Fruit fly (Drosophila melanogaster) whole organism, prepupa: ENCODE measurements around the gene CG34125.

ENCODE experiments used
- CG10669 ChIP-seq: fragments of 200-800 bp; sonication (Bioruptor generic); optimal IDR thresholded peaks from 3 replicates; lab custom pipeline; 2018; ENCODE audit warnings: missing biosample characterization, mild to moderate bottlenecking, missing genetic modification characterization, moderate library complexity
- CG11294 ChIP-seq: fragments of 200-800 bp; sonication (Bioruptor generic); IDR thresholded peaks from 2 replicates; pipeline ENCODE4 v1.3.6; 2022; ENCODE audit warnings: missing biosample characterization, missing genetic modification characterization
- CG11762 ChIP-seq: fragments of 200-800 bp; sonication (Bioruptor generic); optimal IDR thresholded peaks from 3 replicates; lab custom pipeline; 2016; ENCODE audit warnings: missing biosample characterization, missing genetic modification characterization; ENCODE audit not compliant: insufficient read depth
- CG11902 ChIP-seq: fragments of 200-800 bp; sonication (Bioruptor generic); optimal IDR thresholded peaks from 3 replicates; lab custom pipeline; 2016; ENCODE audit warnings: missing biosample characterization, missing genetic modification characterization
- CG15336 ChIP-seq: fragments of 200-800 bp; sonication (Bioruptor generic); IDR thresholded peaks from 2 replicates; pipeline ENCODE4 v1.3.6; 2022; ENCODE audit warnings: missing biosample characterization, missing genetic modification characterization
- CG1621 ChIP-seq: fragments of 200-800 bp; sonication (Bioruptor generic); optimal IDR thresholded peaks from 3 replicates; lab custom pipeline; 2018; ENCODE audit warnings: missing biosample characterization, mild to moderate bottlenecking, missing genetic modification characterization
- CG16779 ChIP-seq: fragments of 200-800 bp; sonication (Bioruptor generic); optimal IDR thresholded peaks from 3 replicates; lab custom pipeline; 2017; ENCODE audit warnings: missing biosample characterization, mild to moderate bottlenecking, missing genetic modification characterization
- CG3032 ChIP-seq: fragments of 200-800 bp; optimal IDR thresholded peaks from 2 replicates; lab custom pipeline; 2019; ENCODE audit warnings: missing biosample characterization, mild to moderate bottlenecking, missing genetic modification characterization, moderate library complexity
- CG31627 ChIP-seq: fragments of 200-800 bp; sonication (Bioruptor generic); optimal IDR thresholded peaks from 3 replicates; lab custom pipeline; 2016; ENCODE audit warnings: missing biosample characterization, missing genetic modification characterization
- CG32006 ChIP-seq: fragments of 200-800 bp; sonication (Bioruptor generic); optimal IDR thresholded peaks from 3 replicates; lab custom pipeline; 2017; ENCODE audit warnings: missing biosample characterization, mild to moderate bottlenecking, missing genetic modification characterization
- CG34406 ChIP-seq: fragments of 200-800 bp; sonication (Bioruptor generic); optimal IDR thresholded peaks from 3 replicates; lab custom pipeline; 2016; ENCODE audit warnings: missing biosample characterization, missing genetic modification characterization
- CG3919 ChIP-seq: fragments of 200-800 bp; sonication (Bioruptor generic); optimal IDR thresholded peaks from 3 replicates; lab custom pipeline; 2016; ENCODE audit warnings: missing biosample characterization, missing genetic modification characterization
- CG4318 ChIP-seq: fragments of 200-800 bp; sonication (Bioruptor generic); optimal IDR thresholded peaks from 3 replicates; lab custom pipeline; 2017; ENCODE audit warnings: missing biosample characterization, mild to moderate bottlenecking, missing genetic modification characterization
- CG6163 ChIP-seq: fragments of 200-800 bp; sonication (Bioruptor generic); IDR thresholded peaks from 3 replicates; pipeline ENCODE4 v1.3.6; 2022; ENCODE audit warnings: missing biosample characterization, missing genetic modification characterization
- CG6792 ChIP-seq: fragments of 200-800 bp; sonication (Bioruptor generic); optimal IDR thresholded peaks from 3 replicates; lab custom pipeline; 2016; ENCODE audit warnings: missing biosample characterization, missing genetic modification characterization
- CG8119 ChIP-seq: fragments of 200-800 bp; sonication (Bioruptor generic); IDR thresholded peaks from 3 replicates; pipeline ENCODE4 v1.3.6; 2022; ENCODE audit warnings: missing biosample characterization, missing genetic modification characterization
- CG8319 ChIP-seq: fragments of 200-800 bp; sonication (Bioruptor generic); optimal IDR thresholded peaks from 3 replicates; lab custom pipeline; 2016; ENCODE audit warnings: missing biosample characterization, missing genetic modification characterization
- CG8632 ChIP-seq: fragments of 200-800 bp; sonication (Bioruptor generic); optimal IDR thresholded peaks from 3 replicates; lab custom pipeline; 2016; ENCODE audit warnings: missing biosample characterization, missing genetic modification characterization
- Eip75B ChIP-seq: fragments of 200-800 bp; sonication (Bioruptor generic); optimal IDR thresholded peaks from 3 replicates; lab custom pipeline; 2016; ENCODE audit warnings: missing biosample characterization, missing genetic modification characterization
- Eip78C ChIP-seq: fragments of 200-800 bp; sonication (Bioruptor generic); peaks from one replicate; lab custom pipeline; 2016; ENCODE audit warnings: missing biosample characterization, missing genetic modification characterization
- Eip93F ChIP-seq: fragments of 200-800 bp; sonication (Bioruptor generic); optimal IDR thresholded peaks from 2 replicates; lab custom pipeline; 2016; ENCODE audit warnings: missing biosample characterization, mild to moderate bottlenecking, missing genetic modification characterization
- Hr39 ChIP-seq: fragments of 200-800 bp; sonication (Bioruptor generic); optimal IDR thresholded peaks from 2 replicates; lab custom pipeline; 2016; ENCODE audit warnings: missing biosample characterization, missing genetic modification characterization
- Hr4 ChIP-seq: fragments of 200-800 bp; sonication (Bioruptor generic); optimal IDR thresholded peaks from 3 replicates; lab custom pipeline; 2016; ENCODE audit warnings: missing biosample characterization, missing genetic modification characterization
- Met ChIP-seq: fragments of 200-800 bp; sonication (Bioruptor generic); optimal IDR thresholded peaks from 3 replicates; lab custom pipeline; 2016; ENCODE audit warnings: missing biosample characterization, missing genetic modification characterization
- OdsH ChIP-seq: fragments of 200-800 bp; sonication (Bioruptor generic); optimal IDR thresholded peaks from 3 replicates; lab custom pipeline; 2016; ENCODE audit warnings: missing biosample characterization, missing genetic modification characterization
- Sox15 ChIP-seq: fragments of 200-800 bp; sonication (Bioruptor generic); optimal IDR thresholded peaks from 3 replicates; lab custom pipeline; 2016; ENCODE audit warnings: missing biosample characterization, missing genetic modification characterization
- achi ChIP-seq: fragments of 200-800 bp; sonication (Bioruptor generic); optimal IDR thresholded peaks from 3 replicates; lab custom pipeline; 2016; ENCODE audit warnings: missing biosample characterization, missing genetic modification characterization
- acj6 ChIP-seq: fragments of 200-800 bp; sonication (Bioruptor generic); optimal IDR thresholded peaks from 3 replicates; lab custom pipeline; 2016; ENCODE audit warnings: missing biosample characterization, missing genetic modification characterization
- dac ChIP-seq: fragments of 200-800 bp; sonication (Bioruptor generic); optimal IDR thresholded peaks from 2 replicates; lab custom pipeline; 2017; ENCODE audit warnings: missing biosample characterization, mild to moderate bottlenecking, missing genetic modification characterization
- dsx ChIP-seq: fragments of 200-800 bp; optimal IDR thresholded peaks from 3 replicates; lab custom pipeline; 2019; ENCODE audit warnings: missing biosample characterization, mild to moderate bottlenecking, missing genetic modification characterization, moderate library complexity; ENCODE audit not compliant: poor library complexity, severe bottlenecking
- eg ChIP-seq: fragments of 200-800 bp; sonication (Bioruptor generic); IDR thresholded peaks from 3 replicates; pipeline ENCODE4 v1.3.6; 2022; ENCODE audit warnings: missing biosample characterization, missing genetic modification characterization
- esn ChIP-seq: fragments of 200-800 bp; sonication (Bioruptor generic); optimal IDR thresholded peaks from 2 replicates; lab custom pipeline; 2016; ENCODE audit warnings: missing biosample characterization, mild to moderate bottlenecking, missing genetic modification characterization, moderate library complexity
- fd59A ChIP-seq: fragments of 200-800 bp; sonication (Bioruptor generic); optimal IDR thresholded peaks from 2 replicates; lab custom pipeline; 2017; ENCODE audit warnings: missing biosample characterization, mild to moderate bottlenecking, missing genetic modification characterization, missing genetic modification reagents
- fd85E ChIP-seq: fragments of 200-800 bp; sonication (Bioruptor generic); optimal IDR thresholded peaks from 3 replicates; lab custom pipeline; 2016; ENCODE audit warnings: missing biosample characterization, missing genetic modification characterization
- fkh ChIP-seq: fragments of 200-800 bp; sonication (Bioruptor generic); optimal IDR thresholded peaks from 3 replicates; lab custom pipeline; 2017; ENCODE audit warnings: missing biosample characterization, mild to moderate bottlenecking, missing genetic modification characterization, moderate library complexity
- lz ChIP-seq: fragments of 200-800 bp; sonication (Bioruptor generic); optimal IDR thresholded peaks from 3 replicates; lab custom pipeline; 2016; ENCODE audit warnings: missing biosample characterization, missing genetic modification characterization
- spab ChIP-seq: fragments of 200-800 bp; sonication (Bioruptor generic); optimal IDR thresholded peaks from 2 replicates; lab custom pipeline; 2017; ENCODE audit warnings: missing biosample characterization, mild to moderate bottlenecking, missing genetic modification characterization, missing genetic modification reagents
- topi ChIP-seq: fragments of 200-800 bp; sonication (Bioruptor generic); optimal IDR thresholded peaks from 3 replicates; lab custom pipeline; 2016; ENCODE audit warnings: missing biosample characterization, missing genetic modification characterization

Gene CG34125

DNA sequence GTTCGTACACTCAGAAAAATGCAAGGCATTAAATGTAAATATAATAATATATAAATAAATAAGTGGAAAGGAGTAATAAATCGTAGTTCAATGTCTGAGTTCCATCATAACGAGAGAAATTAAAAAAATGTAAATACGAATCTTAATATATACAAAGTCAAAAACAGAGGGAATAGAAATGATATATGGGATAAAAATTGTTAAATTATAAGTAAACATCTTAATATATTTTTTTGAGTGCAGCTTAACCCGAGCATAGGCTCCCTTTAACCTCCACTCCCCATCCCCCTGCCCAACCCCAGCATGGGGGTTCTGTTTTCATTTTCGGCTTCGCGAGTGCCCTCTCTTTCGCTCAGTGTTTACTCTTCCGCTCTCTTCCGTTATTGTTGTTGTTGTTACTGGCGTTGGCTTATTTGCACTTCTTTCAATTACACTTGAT lies 49.7 kb upstream of the CG34125 start (continued):
- peak; percentile 30 for TF ChIP-seq CG11902 (GFP tag; lab: Kevin White, UChicago)
- peak; percentile 50 for TF ChIP-seq spab
- TF ChIP-seq Eip78C (GFP tag; lab: Kevin White, UChicago) = peak; percentile 78
- peak; percentile 23 for TF ChIP-seq Met
- peak; percentile 45 for TF ChIP-seq CG4318 (GFP tag; lab: Kevin White, UChicago)
- peak; percentile 33 for TF ChIP-seq Sox15
- no peak for TF ChIP-seq CG11294 (GFP tag; lab: Robert Waterston, UW)
- TF ChIP-seq CG8632 (GFP tag; lab: Kevin White, UChicago) = peak; percentile 54
- TF ChIP-seq Hr39 = no peak
- peak; percentile 9 for TF ChIP-seq CG11762 (GFP tag; lab: Kevin White, UChicago)
- TF ChIP-seq achi = peak; percentile 66

DNA sequence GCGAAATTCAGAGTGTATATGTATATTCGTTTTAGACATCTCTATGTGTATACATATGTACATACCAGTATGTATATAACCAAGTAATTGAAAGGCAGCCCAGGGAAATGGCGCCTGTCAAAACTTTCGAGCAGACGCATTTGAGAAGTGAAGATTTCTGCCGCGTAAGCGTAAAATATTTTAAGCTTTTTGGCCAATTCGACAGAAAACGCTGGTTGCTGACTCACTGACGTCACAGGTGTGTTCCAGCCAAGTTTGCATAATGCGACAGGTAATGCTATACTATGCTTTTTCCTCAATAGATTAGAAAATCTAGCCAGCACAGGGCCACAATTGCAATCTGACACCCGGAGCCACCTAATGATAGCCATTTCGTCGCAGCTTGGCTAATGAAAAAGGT lies 48.7 kb upstream of the CG34125 start:
- TF ChIP-seq CG8319 (GFP tag; lab: Kevin White, UChicago) (no peak), achi (no peak), CG11762 (GFP tag; lab: Kevin White, UChicago) (no peak), Eip75B (GFP tag; lab: Kevin White, UChicago) (no peak), CG11294 (GFP tag; lab: Robert Waterston, UW) (no peak), CG6792 (GFP tag; lab: Kevin White, UChicago) (no peak), dsx (GFP tag; lab: Kevin White, UChicago) (no peak), CG10669 (no peak)

DNA sequence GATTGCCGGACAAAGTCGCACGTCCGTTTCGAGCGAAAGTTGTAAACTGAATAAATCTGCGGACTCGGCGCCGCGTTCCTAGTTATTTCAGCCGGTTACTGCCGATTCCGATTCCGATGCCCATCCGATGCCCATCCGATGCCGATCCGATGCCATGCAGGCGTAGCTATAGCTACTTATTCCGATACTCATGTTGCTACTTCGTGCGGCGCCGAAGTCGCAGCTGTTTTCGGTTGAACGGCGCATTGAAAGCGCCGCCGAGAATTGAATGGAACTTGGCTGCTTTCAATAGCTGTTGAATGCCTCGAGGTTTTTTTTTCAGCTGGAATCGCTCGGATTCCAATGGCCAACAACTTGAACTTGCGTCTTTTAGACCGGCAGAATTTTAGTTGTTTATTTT lies 37.1 kb upstream of the CG34125 start:
- TF ChIP-seq CG6163 (GFP tag; lab: Robert Waterston, UW) (0 out of 3 replicates have a peak, but pooled peaks have one; percentile 21), eg (GFP tag; lab: Robert Waterston, UW) (peak; percentile 42; the same call in 1 of the 3 replicates), Eip78C (GFP tag; lab: Kevin White, UChicago) (peak; percentile 30), fkh (GFP tag; lab: Kevin White, UChicago) (no peak), CG16779 (tag; lab: Kevin White, UChicago) (peak; percentile 19), Hr39 (no peak)

DNA sequence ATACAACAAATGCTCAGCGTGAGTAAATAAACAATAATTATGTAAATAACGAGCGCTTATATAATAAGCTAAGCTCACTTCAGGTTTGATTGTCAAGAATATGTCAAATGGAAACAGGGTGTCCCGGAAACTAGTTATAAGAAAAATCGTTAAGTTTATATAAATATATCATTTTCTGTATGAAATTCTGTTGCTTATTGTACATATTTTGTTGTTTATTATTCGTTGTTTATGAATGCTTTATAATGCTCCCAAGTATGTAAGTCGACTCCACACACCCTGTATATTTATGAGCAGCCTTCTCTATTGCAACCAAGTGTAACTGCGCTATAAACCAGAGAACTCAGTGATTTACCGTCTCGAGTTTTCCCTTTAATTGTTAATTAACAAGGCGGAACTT lies 34.9 kb upstream of the CG34125 start:
- TF ChIP-seq CG32006 (GFP tag; lab: Kevin White, UChicago) (peak; percentile 11), CG15336 (GFP tag; lab: Robert Waterston, UW) (peak; percentile 66; the same call in 1 of the 2 replicates), CG6163 (GFP tag; lab: Robert Waterston, UW) (peak; percentile 61; the same call in 2 of the 3 replicates), topi (no peak), lz (GFP tag; lab: Kevin White, UChicago) (no peak), Eip78C (GFP tag; lab: Kevin White, UChicago) (peak; percentile 56), CG3032 (no peak), eg (GFP tag; lab: Robert Waterston, UW) (peak; percentile 77), Met (no peak), Hr4 (GFP tag; lab: Kevin White, UChicago) (peak; percentile 11), acj6 (peak; percentile 9), CG8119 (GFP tag; lab: Robert Waterston, UW) (peak; percentile 60; the same call in 2 of the 3 replicates)

DNA sequence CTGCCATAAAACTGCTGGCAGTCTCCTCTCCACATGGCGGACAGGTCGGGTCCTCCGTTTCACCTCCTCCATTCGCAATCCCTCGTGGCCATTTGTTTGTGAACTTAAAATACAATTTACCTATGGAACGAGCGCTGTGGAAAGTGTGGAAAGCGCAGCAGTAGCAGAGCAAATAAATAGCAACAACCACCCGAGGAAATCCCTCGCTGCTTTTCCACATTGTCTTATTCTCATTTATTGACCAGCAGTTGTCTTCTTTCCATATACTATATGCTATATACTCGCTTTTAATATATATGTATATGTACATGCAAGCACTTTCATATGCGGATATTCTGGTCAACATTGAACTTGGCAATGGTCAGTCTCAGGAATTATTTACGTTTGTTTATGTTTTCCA lies 33.2 kb upstream of the CG34125 start, which contains the start of gene hoe1:
Gene hoe1, minus strand, starts transcription at position 101 of the 400 bp plus-strand sequence.
- TF ChIP-seq lz (GFP tag; lab: Kevin White, UChicago) (no peak), fkh (GFP tag; lab: Kevin White, UChicago) (no peak), CG6792 (GFP tag; lab: Kevin White, UChicago) (no peak)

DNA sequence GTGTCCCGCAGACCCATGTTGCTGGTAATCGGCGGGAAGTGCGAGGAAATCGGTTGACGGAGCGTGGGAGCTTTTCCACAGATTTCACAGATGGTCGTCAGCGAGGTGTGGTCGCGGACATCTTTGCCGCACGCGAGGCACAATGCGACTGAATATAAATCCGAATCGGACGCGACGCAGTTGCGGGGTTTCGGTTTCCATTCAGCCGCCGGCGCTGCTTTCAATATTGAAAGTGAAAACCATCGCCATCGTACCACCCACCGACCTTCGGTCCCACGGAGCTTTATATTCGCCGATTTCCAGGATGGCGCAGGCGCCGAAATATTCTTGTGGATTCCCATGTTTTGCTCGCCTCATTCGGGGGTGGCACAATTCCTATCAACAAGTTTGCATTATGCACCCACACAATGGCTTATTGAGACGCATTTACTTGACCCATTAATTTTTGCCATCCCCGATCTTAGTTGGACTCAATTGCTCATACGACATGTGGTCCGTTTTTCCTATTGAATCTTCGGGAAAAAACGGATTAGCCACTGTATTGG lies 29.1 kb upstream of the CG34125 start, which contains the start of gene hoe2:
Gene hoe2, minus strand, starts transcription at position 126 of the 545 bp plus-strand sequence.
- TF ChIP-seq dac (no peak), CG1621 (no peak), fd85E (GFP tag; lab: Kevin White, UChicago) (no peak), Eip93F (GFP tag; lab: Kevin White, UChicago) (no peak), CG11902 (GFP tag; lab: Kevin White, UChicago) (no peak), esn (no peak), fd59A (GFP tag; lab: Kevin White, UChicago) (no peak), achi (no peak), topi (no peak), CG31627 (no peak), CG34406 (GFP tag; lab: Kevin White, UChicago) (no peak), CG15336 (GFP tag; lab: Robert Waterston, UW) (no peak), OdsH (GFP tag; lab: Kevin White, UChicago) (no peak), CG3919 (GFP tag; lab: Kevin White, UChicago) (no peak)
